Worm (Caenorhabditis elegans): ENCODE results near the gene srpa-68.
A peak's percentile ranks its signal among the peaks of the same experiment; 100 is the strongest.

srpa-68 gene

DNA sequence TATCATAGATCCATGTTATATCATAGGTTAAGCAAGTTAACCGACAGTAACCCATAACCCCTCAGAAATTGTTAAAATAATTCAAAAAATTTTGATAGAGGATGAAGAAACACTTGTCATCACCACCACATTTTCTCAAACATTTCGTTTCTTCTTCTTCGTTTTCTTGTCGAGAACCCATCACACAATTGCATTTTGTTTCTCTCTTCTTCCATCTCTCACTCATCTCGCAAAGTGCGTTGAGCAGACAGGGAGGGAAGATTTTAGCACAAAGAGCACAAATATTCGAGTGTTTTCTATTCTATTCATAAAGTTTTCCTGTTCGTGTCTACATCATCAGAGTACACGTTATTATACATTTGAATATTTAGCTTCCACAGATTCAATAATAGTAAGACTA, 23.0 kb upstream of the srpa-68 start:
- TF ChIP-seq T07F8.4 (tag; optimal IDR thresholded peaks at IDR 0.05) (no peak), lin-35 (GFP tag; optimal IDR thresholded peaks at IDR 0.05) (no peak), nfyb-1 (GFP tag; IDR thresholded peaks at IDR 0.05) (0 out of 2 replicates have a peak, but pooled peaks have one; percentile 44), ceh-91 (GFP tag; IDR thresholded peaks at IDR 0.05) (no peak), attf-3 (GFP tag; conservative IDR thresholded peaks at IDR 0.05) (peak; percentile 43; the same call in 1 of the 2 replicates), nhr-179 (tag; optimal IDR thresholded peaks at IDR 0.05) (no peak), hsf-1 (GFP tag; IDR thresholded peaks at IDR 0.05) (peak; percentile 67), tbx-9 (tag; optimal IDR thresholded peaks at IDR 0.05; ENCODE audit: borderline replicate concordance) (no peak), B0019.2 (GFP tag; conservative IDR thresholded peaks at IDR 0.05) (no peak), snpc-1.3 (tag; optimal IDR thresholded peaks at IDR 0.05; ENCODE audit: insufficient read depth) (peak; percentile 32), nhr-90 (tag; optimal IDR thresholded peaks at IDR 0.05) (no peak), Y56A3A.18 (GFP tag; IDR thresholded peaks at IDR 0.05) (no peak), madf-6 (GFP tag; IDR thresholded peaks at IDR 0.05) (0 out of 2 replicates have a peak, but pooled peaks have one; percentile 7), nhr-80 (tag; optimal IDR thresholded peaks at IDR 0.05) (no peak), ceh-27 (GFP tag; optimal IDR thresholded peaks at IDR 0.05) (peak; percentile 48), ekl-4 (GFP tag; IDR thresholded peaks at IDR 0.05) (peak; percentile 62; the same call in 1 of the 2 replicates), B0336.3 (GFP tag; IDR thresholded peaks at IDR 0.05) (0 out of 2 replicates have a peak, but pooled peaks have one; percentile 10), sdz-38 (tag; optimal IDR thresholded peaks at IDR 0.05) (no peak)

DNA sequence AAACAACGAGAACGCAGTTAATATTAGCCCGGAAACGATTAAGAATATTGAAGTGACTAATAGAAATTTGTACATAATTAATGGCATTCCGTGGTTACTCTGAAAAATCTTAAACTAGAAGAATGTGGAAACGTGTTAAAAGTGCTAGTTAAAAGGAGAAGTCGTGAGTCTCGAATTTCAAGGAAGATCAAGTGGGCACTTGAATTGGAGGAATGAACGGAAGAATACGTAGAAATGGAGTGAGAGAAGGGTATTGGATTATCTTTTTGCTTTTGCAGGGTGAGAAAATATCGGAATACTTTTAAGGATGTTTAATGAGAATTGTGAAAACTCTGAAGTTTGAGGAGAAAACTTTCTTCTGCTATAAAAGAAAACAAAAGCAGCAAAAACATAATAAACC, 18.8 kb upstream of the srpa-68 start, which contains the start of gene hpo-30:
TSS of gene hpo-30 (minus strand) at position 101 of the 400 bp plus-strand sequence.
- TF ChIP-seq D2030.7 (GFP tag; IDR thresholded peaks at IDR 0.05), result no peak
- TF ChIP-seq aptf-2 (GFP tag; conservative IDR thresholded peaks at IDR 0.05), result no peak
- TF ChIP-seq snpc-4 (GFP tag; optimal IDR thresholded peaks at IDR 0.05), result no peak
- no peak for TF ChIP-seq snpc-4 (tag; optimal IDR thresholded peaks at IDR 0.05)
- no peak for TF ChIP-seq Y67H2A.10 (GFP tag; conservative IDR thresholded peaks at IDR 0.05)

- TF ChIP-seq repo-1 (tag; optimal IDR thresholded peaks at IDR 0.05) (peak; percentile 51), lin-40 (tag; optimal IDR thresholded peaks at IDR 0.05) (peak; percentile 2), C06A6.2 (GFP tag; conservative IDR thresholded peaks at IDR 0.05) (no peak), cebp-1 (GFP tag; IDR thresholded peaks at IDR 0.05) (no peak), cebp-1 (tag; optimal IDR thresholded peaks at IDR 0.05) (peak; percentile 9), mes-4 (tag; optimal IDR thresholded peaks at IDR 0.05) (no peak), ceh-58 (GFP tag; IDR thresholded peaks at IDR 0.05) (no peak), F55B11.4 (tag; optimal IDR thresholded peaks at IDR 0.05; ENCODE audit: borderline replicate concordance, insufficient read depth) (no peak), bed-1 (GFP tag; IDR thresholded peaks at IDR 0.05) (no peak)
Observed at ce11 chrV:12307011-12307540, 15.6 kb upstream of the srpa-68 start, which contains the start of gene srg-45. srg-45 (plus strand) TSS chrV:12307490.

DNA sequence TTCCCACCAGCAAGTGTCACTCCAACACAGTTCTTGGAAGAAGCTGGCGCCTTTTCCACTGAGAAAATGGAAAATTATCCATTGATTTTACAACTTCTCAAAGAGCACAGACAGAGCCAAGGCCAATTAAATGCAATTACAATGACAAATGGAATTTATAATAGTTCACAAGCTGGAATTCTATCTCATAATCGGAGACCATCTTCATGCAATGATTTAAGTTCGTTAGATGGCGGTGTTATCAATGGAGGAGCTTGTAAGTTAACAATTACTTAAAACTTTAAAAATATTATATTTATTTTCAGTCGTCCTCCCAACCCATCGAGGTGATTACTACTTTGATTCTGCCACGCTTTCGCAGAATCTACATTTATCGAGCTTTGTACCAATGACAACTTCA, 14.2 kb upstream of the srpa-68 start:
- TF ChIP-seq F52B5.7 (tag; optimal IDR thresholded peaks at IDR 0.05) (no peak), akir-1 (GFP tag; optimal IDR thresholded peaks at IDR 0.05) (no peak), F39B2.1 (GFP tag; IDR thresholded peaks at IDR 0.05) (no peak), lsl-1 (GFP tag; optimal IDR thresholded peaks at IDR 0.05) (no peak), nhr-80 (tag; optimal IDR thresholded peaks at IDR 0.05) (no peak), T26A5.8 (tag; optimal IDR thresholded peaks at IDR 0.05) (no peak), nhr-90 (tag; optimal IDR thresholded peaks at IDR 0.05) (no peak), nfyb-1 (GFP tag; IDR thresholded peaks at IDR 0.05) (no peak), lin-40 (tag; optimal IDR thresholded peaks at IDR 0.05) (no peak), zfh-2 (GFP tag; conservative IDR thresholded peaks at IDR 0.05) (no peak), T07F8.4 (tag; optimal IDR thresholded peaks at IDR 0.05) (no peak), ztf-25 (GFP tag; IDR thresholded peaks at IDR 0.05) (no peak), snpc-4 (GFP tag; optimal IDR thresholded peaks at IDR 0.05) (no peak), snpc-4 (tag; optimal IDR thresholded peaks at IDR 0.05) (no peak), madf-10 (tag; optimal IDR thresholded peaks at IDR 0.05) (no peak), attf-3 (GFP tag; conservative IDR thresholded peaks at IDR 0.05) (no peak), nhr-120 (GFP tag; IDR thresholded peaks at IDR 0.05) (no peak)

Measured in whole organism, young adult.